Fruit fly (Drosophila melanogaster) whole organism, embryonic: Measurements from ENCODE around the gene CG7029.

Experiments used
- Aef1 ChIP-seq: fragments of 200-800 bp; sonication (Bioruptor generic); IDR thresholded peaks from 3 replicates; pipeline ENCODE4 v1.3.6; 2022; ENCODE audit warnings: missing biosample characterization, missing genetic modification characterization
- Asciz ChIP-seq: fragments of 200-800 bp; sonication (Bioruptor generic); optimal IDR thresholded peaks from 2 replicates; lab custom pipeline; 2017; ENCODE audit warnings: missing biosample characterization, mild to moderate bottlenecking, missing genetic modification characterization, missing genetic modification reagents
- Atf-2 ChIP-seq: fragments of 200-800 bp; sonication (Bioruptor generic); optimal IDR thresholded peaks from 2 replicates; lab custom pipeline; 2016; ENCODE audit warnings: missing biosample characterization, missing genetic modification characterization
- BEAF-32 ChIP-seq: fragments of 200-800 bp; sonication (Bioruptor generic); optimal IDR thresholded peaks from 3 replicates; lab custom pipeline; 2017; ENCODE audit warnings: missing biosample characterization, missing genetic modification characterization, mild to moderate bottlenecking, moderate library complexity, missing genetic modification reagents
- CG10267 ChIP-seq: fragments of 200-800 bp; sonication (Bioruptor generic); optimal IDR thresholded peaks from 2 replicates; lab custom pipeline; 2018; ENCODE audit warnings: missing biosample characterization, mild to moderate bottlenecking, missing genetic modification characterization, moderate library complexity
- CG10959 ChIP-seq: fragments of 200-800 bp; sonication (Bioruptor generic); IDR thresholded peaks from 2 replicates; pipeline ENCODE4 v1.3.6; 2022; ENCODE audit warnings: missing biosample characterization, missing genetic modification characterization
- CG12299 ChIP-seq: fragments of 200-800 bp; sonication (Bioruptor generic); optimal IDR thresholded peaks from 2 replicates; lab custom pipeline; 2018; ENCODE audit warnings: missing biosample characterization, mild to moderate bottlenecking, missing genetic modification characterization
- CG1233 ChIP-seq: fragments of 200-800 bp; sonication (Bioruptor generic); optimal IDR thresholded peaks from 4 replicates; lab custom pipeline; 2018; ENCODE audit warnings: missing biosample characterization, mild to moderate bottlenecking, missing genetic modification characterization
- CG16815 ChIP-seq: fragments of 200-800 bp; sonication (Bioruptor generic); optimal IDR thresholded peaks from 3 replicates; lab custom pipeline; 2017; ENCODE audit warnings: missing biosample characterization, mild to moderate bottlenecking, missing genetic modification characterization
- CG17359 ChIP-seq: fragments of 200-800 bp; sonication (Bioruptor generic); optimal IDR thresholded peaks from 3 replicates; lab custom pipeline; 2018; ENCODE audit warnings: missing biosample characterization, mild to moderate bottlenecking, missing genetic modification characterization, moderate library complexity
- CG31365 ChIP-seq: fragments of 200-800 bp; sonication (Bioruptor generic); optimal IDR thresholded peaks from 2 replicates; lab custom pipeline; 2018; ENCODE audit warnings: missing biosample characterization, mild to moderate bottlenecking, missing genetic modification characterization
- CG3163 ChIP-seq: fragments of 200-800 bp; sonication (Bioruptor generic); optimal IDR thresholded peaks from 3 replicates; lab custom pipeline; 2016; ENCODE audit warnings: missing biosample characterization, missing genetic modification characterization
- CG32532 ChIP-seq: fragments of 200-800 bp; sonication (Bioruptor generic); IDR thresholded peaks from 2 replicates; pipeline ENCODE4 v1.3.6; 2022; ENCODE audit warnings: missing biosample characterization, missing genetic modification characterization
- CG3281 ChIP-seq: fragments of 200-800 bp; sonication (Bioruptor generic); optimal IDR thresholded peaks from 3 replicates; lab custom pipeline; 2017; ENCODE audit warnings: missing biosample characterization, mild to moderate bottlenecking, missing genetic modification characterization
- CG42726 ChIP-seq: fragments of 200-800 bp; sonication (Bioruptor generic); IDR thresholded peaks from 2 replicates; pipeline ENCODE4 v1.3.6; 2022; ENCODE audit warnings: missing biosample characterization, missing genetic modification characterization; ENCODE audit not compliant: partially characterized antibody
- CG4617 ChIP-seq: fragments of 200-800 bp; sonication (Bioruptor generic); optimal IDR thresholded peaks from 3 replicates; lab custom pipeline; 2016; ENCODE audit warnings: missing biosample characterization, missing genetic modification characterization, borderline replicate concordance
- CG5953 ChIP-seq: fragments of 200-800 bp; sonication (Bioruptor generic); IDR thresholded peaks from 2 replicates; pipeline ENCODE4 v1.3.6; 2022; ENCODE audit warnings: missing biosample characterization, missing genetic modification characterization
- CG7839 ChIP-seq: fragments of 200-800 bp; sonication (Bioruptor generic); optimal IDR thresholded peaks from 3 replicates; lab custom pipeline; 2018; ENCODE audit warnings: missing biosample characterization, mild to moderate bottlenecking, missing genetic modification characterization, moderate library complexity
- CG8290 ChIP-seq, 3 experiments: fragments of 200-800 bp; sonication (Bioruptor generic); optimal IDR thresholded peaks; 2 replicates each; lab custom pipeline; 2016 to 2019; ENCODE audit warnings: missing biosample characterization in 3 of 3, missing genetic modification characterization in 3 of 3, mild to moderate bottlenecking in 2 of 3, moderate library complexity in 1 of 3
- CG8478 ChIP-seq: fragments of >200 bp; optimal IDR thresholded peaks from 2 replicates; lab custom pipeline; 2018
- CG9215 ChIP-seq: fragments of 200-800 bp; sonication (Bioruptor generic); IDR thresholded peaks from 2 replicates; pipeline ENCODE4 v1.3.6; 2022; ENCODE audit warnings: missing biosample characterization, missing genetic modification characterization
- CG9876 ChIP-seq: fragments of 200-800 bp; sonication (Bioruptor generic); optimal IDR thresholded peaks from 2 replicates; lab custom pipeline; 2016; ENCODE audit warnings: missing biosample characterization, missing genetic modification characterization
- CG9932 ChIP-seq: fragments of 200-800 bp; sonication (Bioruptor generic); IDR thresholded peaks from 2 replicates; pipeline ENCODE4 v1.3.6; 2022; ENCODE audit warnings: missing biosample characterization, missing genetic modification characterization
- E2f1 ChIP-seq: fragments of 200-800 bp; sonication (Bioruptor generic); IDR thresholded peaks from 2 replicates; pipeline ENCODE4 v1.3.6; 2022; ENCODE audit warnings: missing biosample characterization, missing genetic modification characterization
- E2f2 ChIP-seq: fragments of 200-800 bp; sonication (Bioruptor generic); IDR thresholded peaks from 2 replicates; pipeline ENCODE4 v1.3.6; 2022; ENCODE audit warnings: missing biosample characterization, missing genetic modification characterization
- H15 ChIP-seq: fragments of 200-800 bp; sonication (Bioruptor generic); IDR thresholded peaks from 3 replicates; pipeline ENCODE4 v1.3.6; 2022; ENCODE audit warnings: missing biosample characterization, missing genetic modification characterization
- Hr78 ChIP-seq, 2 experiments: fragments of 200-800 bp in 1 of 2; fragments of >200 bp in 1 of 2; sonication (Bioruptor generic) in 1 of 2; optimal IDR thresholded peaks; 2 replicates each; lab custom pipeline; 2017 to 2019; ENCODE audit warnings: missing biosample characterization in 2 of 2, missing genetic modification characterization in 2 of 2, mild to moderate bottlenecking in 1 of 2, moderate library complexity in 1 of 2
- MESR4 ChIP-seq: fragments of 200-800 bp; sonication (Bioruptor generic); optimal IDR thresholded peaks from 2 replicates; lab custom pipeline; 2018; ENCODE audit warnings: missing biosample characterization, mild to moderate bottlenecking, missing genetic modification characterization, moderate library complexity
- Nf-YC ChIP-seq: fragments of 200-800 bp; optimal IDR thresholded peaks from 3 replicates; lab custom pipeline; 2019; ENCODE audit warnings: missing biosample characterization, mild to moderate bottlenecking, missing genetic modification characterization, moderate library complexity
- NfI ChIP-seq: fragments of 200-800 bp; sonication (Bioruptor generic); optimal IDR thresholded peaks from 3 replicates; lab custom pipeline; 2018; ENCODE audit warnings: missing biosample characterization, mild to moderate bottlenecking, missing genetic modification characterization, moderate library complexity
- PHDP ChIP-seq: fragments of 200-800 bp; sonication (Bioruptor generic); optimal IDR thresholded peaks from 3 replicates; lab custom pipeline; 2018; ENCODE audit warnings: missing biosample characterization, mild to moderate bottlenecking, missing genetic modification characterization, moderate library complexity
- Sox100B ChIP-seq: fragments of 200-800 bp; sonication (Bioruptor generic); optimal IDR thresholded peaks from 3 replicates; lab custom pipeline; 2018; ENCODE audit warnings: missing biosample characterization, mild to moderate bottlenecking, missing genetic modification characterization
- Sry-δ ChIP-seq: fragments of 200-800 bp; sonication (Bioruptor generic); optimal IDR thresholded peaks from 2 replicates; lab custom pipeline; 2016; ENCODE audit warnings: missing biosample characterization, missing genetic modification characterization
- Vsx1 ChIP-seq: fragments of 200-800 bp; sonication (Bioruptor generic); optimal IDR thresholded peaks from 2 replicates; lab custom pipeline; 2017; ENCODE audit warnings: missing biosample characterization, mild to moderate bottlenecking, missing genetic modification characterization, missing genetic modification reagents
- YL-1 ChIP-seq: fragments of 200-800 bp; sonication (Bioruptor generic); optimal IDR thresholded peaks from 3 replicates; lab custom pipeline; 2017; ENCODE audit warnings: missing biosample characterization, mild to moderate bottlenecking, missing genetic modification characterization
- bab2 ChIP-seq: fragments of 200-800 bp; sonication (Bioruptor generic); optimal IDR thresholded peaks from 2 replicates; lab custom pipeline; 2016; ENCODE audit warnings: missing biosample characterization, missing genetic modification characterization
- croc ChIP-seq: fragments of 200-800 bp; sonication (Bioruptor generic); conservative IDR thresholded peaks from 3 replicates; pipeline ENCODE4 v1.3.6; 2022; ENCODE audit warnings: missing biosample characterization, missing genetic modification characterization
- disco-r ChIP-seq: fragments of 200-800 bp; sonication (Bioruptor generic); optimal IDR thresholded peaks from 2 replicates; lab custom pipeline; 2016; ENCODE audit warnings: missing biosample characterization, missing genetic modification characterization
- dmrt99B ChIP-seq: fragments of 200-800 bp; sonication (Bioruptor generic); optimal IDR thresholded peaks from 2 replicates; lab custom pipeline; 2018; ENCODE audit warnings: missing biosample characterization, mild to moderate bottlenecking, missing genetic modification characterization, moderate library complexity
- fu2 ChIP-seq: fragments of 200-800 bp; sonication (Bioruptor generic); optimal IDR thresholded peaks from 2 replicates; lab custom pipeline; 2016; ENCODE audit warnings: missing biosample characterization, missing genetic modification characterization
- grau ChIP-seq: fragments of 200-800 bp; optimal IDR thresholded peaks from 3 replicates; lab custom pipeline; 2019; ENCODE audit warnings: missing biosample characterization, mild to moderate bottlenecking, missing genetic modification characterization, moderate library complexity
- lab ChIP-seq: fragments of 200-800 bp; sonication (Bioruptor generic); optimal IDR thresholded peaks from 3 replicates; lab custom pipeline; 2017; ENCODE audit warnings: missing biosample characterization, missing genetic modification characterization, mild to moderate bottlenecking, moderate library complexity, missing genetic modification reagents
- lmd ChIP-seq: fragments of 200-800 bp; sonication (Bioruptor generic); IDR thresholded peaks from 2 replicates; pipeline ENCODE4 v1.3.6; 2022; ENCODE audit warnings: missing biosample characterization, missing genetic modification characterization
- sisA ChIP-seq: fragments of 200-800 bp; sonication (Bioruptor generic); IDR thresholded peaks from 2 replicates; pipeline ENCODE4 v1.3.6; 2022; ENCODE audit warnings: missing biosample characterization, missing genetic modification characterization
- stwl ChIP-seq: fragments of 200-800 bp; sonication (Bioruptor generic); optimal IDR thresholded peaks from 3 replicates; lab custom pipeline; 2018; ENCODE audit warnings: missing biosample characterization, mild to moderate bottlenecking, missing genetic modification characterization, moderate library complexity
- tgo ChIP-seq: fragments of 200-800 bp; sonication (Bioruptor generic); IDR thresholded peaks from 3 replicates; pipeline ENCODE4 v1.3.6; 2022; ENCODE audit warnings: missing biosample characterization, missing genetic modification characterization
- tio ChIP-seq: fragments of 200-800 bp; sonication (Bioruptor generic); optimal IDR thresholded peaks from 2 replicates; lab custom pipeline; 2017; ENCODE audit warnings: missing biosample characterization, missing genetic modification characterization, inconsistent platforms
- tll ChIP-seq, 2 experiments: fragments of 200-800 bp in 1 of 2; fragments of >200 bp in 1 of 2; sonication (Bioruptor generic) in 1 of 2; optimal IDR thresholded peaks; 2 replicates each; lab custom pipeline; 2017 to 2019; ENCODE audit warnings: missing biosample characterization in 2 of 2, missing genetic modification characterization in 2 of 2, mild to moderate bottlenecking in 1 of 2, moderate library complexity in 1 of 2
- twi ChIP-seq: fragments of 200-800 bp; optimal IDR thresholded peaks from 2 replicates; lab custom pipeline; 2019; ENCODE audit warnings: missing biosample characterization, mild to moderate bottlenecking, missing genetic modification characterization, moderate library complexity
- zen2 ChIP-seq: fragments of 200-800 bp; sonication (Bioruptor generic); IDR thresholded peaks from 3 replicates; pipeline ENCODE4 v1.3.6; 2022; ENCODE audit warnings: missing biosample characterization, missing genetic modification characterization; ENCODE audit not compliant: partially characterized antibody
- zfh1 ChIP-seq: fragments of 200-800 bp; sonication (Bioruptor generic); IDR thresholded peaks from 3 replicates; pipeline ENCODE4 v1.3.6; 2022; ENCODE audit warnings: missing biosample characterization, missing genetic modification characterization

The CG7029 gene

DNA sequence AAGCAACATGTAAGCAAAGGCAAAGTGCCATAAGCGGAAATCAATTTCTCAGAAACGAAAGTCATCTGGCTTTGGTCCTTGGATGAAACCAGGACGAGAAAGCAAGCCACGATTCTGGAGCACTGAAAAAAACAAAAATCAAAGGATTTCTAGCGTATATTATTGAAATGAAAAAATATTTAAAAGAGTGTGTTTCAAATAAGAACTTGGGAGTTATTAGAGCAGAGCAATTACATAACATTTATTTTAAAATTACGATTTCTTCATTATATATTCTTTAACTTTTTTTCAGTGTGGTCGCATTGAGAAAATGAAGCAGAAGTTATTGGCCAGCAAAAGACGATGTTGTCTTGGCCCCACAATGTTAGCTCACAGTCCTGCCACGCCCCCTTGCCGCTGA, 72.0 kb downstream of the CG7029 start (continued):
- TF ChIP-seq disco-r (GFP tag; lab: Kevin White, UChicago): no peak
- no peak for TF ChIP-seq CG42726
- no peak for TF ChIP-seq CG10267 (tag; lab: Kevin White, UChicago)
- no peak for TF ChIP-seq CG9932 (GFP tag; lab: Robert Waterston, UW)
- TF ChIP-seq CG8290 (GFP tag; optimal IDR thresholded peaks at IDR 0.05; lab: Kevin White, UChicago): no peak
- TF ChIP-seq CG8290 (tag; optimal IDR thresholded peaks at IDR 0.05; lab: Kevin White, UChicago): no peak
- no peak for TF ChIP-seq Nf-YC (tag; lab: Kevin White, UChicago)
- no peak for TF ChIP-seq CG32532 (GFP tag; lab: Robert Waterston, UW)
- no peak for TF ChIP-seq Sox100B (GFP tag; lab: Kevin White, UChicago)
- TF ChIP-seq CG5953: no peak
- TF ChIP-seq MESR4 (GFP tag; lab: Kevin White, UChicago): no peak
- no peak for TF ChIP-seq Vsx1 (GFP tag; lab: Kevin White, UChicago)
- TF ChIP-seq Asciz (GFP tag; lab: Kevin White, UChicago): no peak
- TF ChIP-seq tgo (GFP tag; lab: Robert Waterston, UW): peak; percentile 22; the same call in 1 of the 3 replicates
- TF ChIP-seq grau: peak; percentile 41
- no peak; the same call in 1 of the 2 replicates for TF ChIP-seq E2f1
- TF ChIP-seq Sry-δ (GFP tag; lab: Kevin White, UChicago): no peak
- TF ChIP-seq dmrt99B (tag; lab: Kevin White, UChicago): peak; percentile 42
- peak; percentile 45 for TF ChIP-seq CG7839 (tag; lab: Kevin White, UChicago)
- TF ChIP-seq twi (tag; lab: Kevin White, UChicago): no peak
- peak; percentile 23 for TF ChIP-seq CG3281
- no peak for TF ChIP-seq tll (GFP tag; optimal IDR thresholded peaks at IDR 0.05; lab: Kevin White, UChicago)
- no peak for TF ChIP-seq E2f2 (GFP tag; lab: Robert Waterston, UW)
- no peak for TF ChIP-seq Atf-2 (GFP tag; lab: Kevin White, UChicago)
- peak; percentile 17 for TF ChIP-seq CG17359
- TF ChIP-seq zen2 (GFP tag; lab: Robert Waterston, UW): no peak
- no peak for TF ChIP-seq H15 (GFP tag; lab: Robert Waterston, UW)
- no peak for TF ChIP-seq CG10959 (GFP tag; lab: Robert Waterston, UW)
- no peak for TF ChIP-seq PHDP
- TF ChIP-seq BEAF-32 (GFP tag; lab: Kevin White, UChicago): no peak
- no peak for TF ChIP-seq CG16815 (GFP tag; lab: Kevin White, UChicago)
- no peak for TF ChIP-seq CG31365 (tag; lab: Kevin White, UChicago)
- TF ChIP-seq Aef1: no peak
- no peak for TF ChIP-seq CG4617 (GFP tag; lab: Kevin White, UChicago)
- no peak for TF ChIP-seq stwl (tag; lab: Kevin White, UChicago)
- no peak for TF ChIP-seq CG1233 (GFP tag; lab: Kevin White, UChicago)
- TF ChIP-seq croc (GFP tag; lab: Robert Waterston, UW): no peak
- no peak for TF ChIP-seq CG12299 (tag; lab: Kevin White, UChicago)
- no peak for TF ChIP-seq YL-1 (GFP tag; lab: Kevin White, UChicago)
- no peak for TF ChIP-seq Hr78 (GFP tag; optimal IDR thresholded peaks at IDR 0.05; lab: Kevin White, UChicago)
- no peak for TF ChIP-seq tio (GFP tag; lab: Kevin White, UChicago)
- TF ChIP-seq CG9215 (GFP tag; lab: Robert Waterston, UW): no peak
- no peak for TF ChIP-seq bab2 (GFP tag; lab: Kevin White, UChicago)
- TF ChIP-seq CG3163 (GFP tag; lab: Kevin White, UChicago): no peak
- no peak for TF ChIP-seq fu2 (GFP tag; lab: Kevin White, UChicago)
- TF ChIP-seq lab (GFP tag; lab: Kevin White, UChicago): peak; percentile 47
- no peak for TF ChIP-seq CG9876 (GFP tag; lab: Kevin White, UChicago)
- no peak for TF ChIP-seq lmd (GFP tag; lab: Robert Waterston, UW)
- TF ChIP-seq NfI (GFP tag; lab: Kevin White, UChicago): peak; percentile 0
- TF ChIP-seq CG8478 (lab: Kevin White, UChicago): no peak
- no peak for TF ChIP-seq sisA (GFP tag; lab: Robert Waterston, UW)
- no peak for TF ChIP-seq zfh1 (GFP tag; lab: Robert Waterston, UW)
